Worm (Caenorhabditis elegans) whole organism, L4 larva: ENCODE data around the gene chst-1.

Experiments used
- ZK546.5 ChIP-seq, 2 experiments: sonication (generic microtip); optimal IDR thresholded peaks; 2 replicates each; lab custom pipeline; 2017; ENCODE audit warnings: missing biosample characterization in 2 of 2, missing genetic modification characterization in 2 of 2
- aly-2 ChIP-seq: sonication (generic microtip); optimal IDR thresholded peaks from 2 replicates; lab custom pipeline; 2018; ENCODE audit warnings: missing biosample characterization, missing genetic modification characterization
- daf-12 ChIP-seq: fragments of 150-350 bp; optimal IDR thresholded peaks from 2 replicates; lab custom pipeline; 2014; ENCODE audit warnings: missing biosample characterization, missing genetic modification reagents, missing genetic modification characterization
- dmd-9 ChIP-seq: fragments of 200-800 bp; sonication (Bioruptor generic); IDR thresholded peaks from 2 replicates; pipeline ENCODE4 v1.3.6; 2022; ENCODE audit warnings: missing genetic modification reagents, missing genetic modification characterization, missing compliant biosample characterization
- lin-13 ChIP-seq: fragments of 150-350 bp; optimal IDR thresholded peaks from 2 replicates; lab custom pipeline; 2014; ENCODE audit warnings: missing biosample characterization, missing genetic modification reagents, missing genetic modification characterization
- mep-1 ChIP-seq: fragments of 150-350 bp; sonication (generic microtip); optimal IDR thresholded peaks from 3 replicates; lab custom pipeline; 2014; ENCODE audit warnings: missing biosample characterization, missing genetic modification characterization
- nhr-25 ChIP-seq: sonication (generic microtip); optimal IDR thresholded peaks from 2 replicates; lab custom pipeline; 2017; ENCODE audit warnings: missing genetic modification characterization, mild to moderate bottlenecking, missing compliant biosample characterization, antibody characterized with exemption, moderate library complexity, borderline replicate concordance; ENCODE audit not compliant: insufficient read depth
- nhr-77 ChIP-seq: fragments of 150-350 bp; optimal IDR thresholded peaks from 2 replicates; lab custom pipeline; 2014; ENCODE audit warnings: missing biosample characterization, missing genetic modification characterization
- pha-4 ChIP-seq, 2 experiments: fragments of 150-350 bp in 1 of 2; fragments of 200-800 bp in 1 of 2; sonication (Bioruptor generic) in 1 of 2; IDR thresholded peaks in 1 of 2; optimal IDR thresholded peaks in 1 of 2; 2 replicates each; pipeline versions ENCODE4 v1.3.6 to Lab custom; 2014 to 2022; ENCODE audit warnings: missing genetic modification characterization in 2 of 2, missing genetic modification reagents in 2 of 2, missing biosample characterization in 1 of 2, missing compliant biosample characterization in 1 of 2
- skn-1 ChIP-seq: fragments of 150-350 bp; optimal IDR thresholded peaks from 2 replicates; lab custom pipeline; 2014; ENCODE audit warnings: missing biosample characterization, missing genetic modification characterization
- snpc-4 ChIP-seq: fragments of 150-350 bp; optimal IDR thresholded peaks from 2 replicates; lab custom pipeline; 2014; ENCODE audit warnings: missing biosample characterization, missing genetic modification characterization
- unc-62 ChIP-seq, 3 experiments: fragments of 150-350 bp in 1 of 3; sonication (generic microtip); optimal IDR thresholded peaks in 2 of 3; peaks in 1 of 3; 1 replicate in 1 of 3; 2 replicates in 2 of 3; lab custom pipeline; 2014 to 2017; ENCODE audit warnings: missing biosample characterization in 3 of 3, missing genetic modification characterization in 3 of 3, missing genetic modification reagents in 3 of 3, missing genotype in 1 of 3

DNA sequence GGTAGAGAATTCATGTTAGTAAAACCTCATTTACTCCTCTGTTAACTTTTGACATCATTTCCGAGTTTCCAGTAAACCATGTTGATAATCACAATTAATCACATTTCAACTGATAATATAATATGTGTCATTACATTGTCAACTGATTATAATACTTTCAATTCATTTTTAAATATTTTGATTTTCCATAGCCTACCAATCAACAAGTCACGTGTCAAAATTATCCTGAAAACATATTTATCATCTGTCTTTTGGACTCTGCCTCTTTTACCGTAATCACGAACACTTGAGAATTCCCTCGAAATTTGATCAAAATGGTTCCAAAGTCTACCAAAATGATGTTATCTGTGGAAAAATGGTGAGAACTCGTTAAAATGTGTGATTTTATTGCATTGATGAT lies 32.7 kb downstream of the chst-1 start:
- TF ChIP-seq nhr-25 (no peak), skn-1 (tag; lab: Kevin White, UChicago) (no peak), ZK546.5 (tag; optimal IDR thresholded peaks at IDR 0.05; lab: Kevin White, UChicago) (no peak), nhr-77 (no peak), unc-62 (GFP tag; optimal IDR thresholded peaks at IDR 0.05 in 1 of 2; lab: Kevin White, UChicago) (no peak), unc-62 (tag; optimal IDR thresholded peaks at IDR 0.05; lab: Kevin White, UChicago) (no peak), mep-1 (no peak), daf-12 (tag; lab: Kevin White, UChicago) (no peak), aly-2 (tag; lab: Kevin White, UChicago) (no peak), dmd-9 (GFP tag; lab: Robert Waterston, UW) (no peak), snpc-4 (tag; lab: Kevin White, UChicago) (no peak), pha-4 (GFP tag; IDR thresholded peaks at IDR 0.05; lab: Robert Waterston, UW) (no peak), pha-4 (tag; optimal IDR thresholded peaks at IDR 0.05; lab: Kevin White, UChicago) (no peak), lin-13 (GFP tag; lab: Kevin White, UChicago) (no peak)
